Fruit fly (Drosophila melanogaster): Measurements from ENCODE around the gene dac.

dac gene

dm6 chr2L:16507682-16508269, 22.0 kb upstream of the dac start:
- TF ChIP-seq nerfin-2 (GFP tag; IDR thresholded peaks at IDR 0.05; ENCODE audit: partially characterized antibody) (0 out of 2 replicates have a peak, but pooled peaks have one; percentile 9), CG16813 (GFP tag; IDR thresholded peaks at IDR 0.05; ENCODE audit: partially characterized antibody) (peak; percentile 65), Opbp (GFP tag; IDR thresholded peaks at IDR 0.05; ENCODE audit: partially characterized antibody) (peak; percentile 66), CG34224 (GFP tag; IDR thresholded peaks at IDR 0.05; ENCODE audit: partially characterized antibody) (peak; percentile 42; the same call in 1 of the 3 replicates), pzg (GFP tag; optimal IDR thresholded peaks at IDR 0.05) (peak; percentile 62), Lhr (GFP tag; optimal IDR thresholded peaks at IDR 0.05) (peak; percentile 42), az2 (GFP tag; optimal IDR thresholded peaks at IDR 0.05) (no peak), CG10431 (GFP tag; optimal IDR thresholded peaks at IDR 0.05) (no peak), stwl (tag; optimal IDR thresholded peaks at IDR 0.05) (peak; percentile 94), Aef1 (GFP tag; IDR thresholded peaks at IDR 0.05) (no peak), Fer3 (tag; optimal IDR thresholded peaks at IDR 0.05) (no peak), BEAF-32 (GFP tag; optimal IDR thresholded peaks at IDR 0.05) (peak; percentile 73), CG10267 (tag; optimal IDR thresholded peaks at IDR 0.05) (peak; percentile 14), scrt (GFP tag; optimal IDR thresholded peaks at IDR 0.05) (peak; percentile 81), Dref (GFP tag; IDR thresholded peaks at IDR 0.05) (peak; percentile 82), insv (GFP tag; optimal IDR thresholded peaks at IDR 0.05) (no peak), Nf-YC (tag; optimal IDR thresholded peaks at IDR 0.05) (peak; percentile 9), Bgb (GFP tag; IDR thresholded peaks at IDR 0.05; ENCODE audit: partially characterized antibody) (peak; percentile 83), CG13287 (GFP tag; IDR thresholded peaks at IDR 0.05; ENCODE audit: partially characterized antibody) (peak; percentile 77), ro (GFP tag; IDR thresholded peaks at IDR 0.05) (no peak), CG1603 (tag; optimal IDR thresholded peaks at IDR 0.05) (peak; percentile 15), trem (tag; optimal IDR thresholded peaks at IDR 0.05) (peak; percentile 74), bbx (GFP tag; IDR thresholded peaks at IDR 0.05; ENCODE audit: partially characterized antibody) (peak; percentile 66), amos (GFP tag; IDR thresholded peaks at IDR 0.05; ENCODE audit: partially characterized antibody) (peak; percentile 81), CG11696 (GFP tag; IDR thresholded peaks at IDR 0.05) (peak; percentile 69), CG15514 (GFP tag; optimal IDR thresholded peaks at IDR 0.05) (peak; percentile 37), zen2 (GFP tag; IDR thresholded peaks at IDR 0.05; ENCODE audit: partially characterized antibody) (0 out of 3 replicates have a peak, but pooled peaks have one; percentile 18), CG7963 (GFP tag; IDR thresholded peaks at IDR 0.05; ENCODE audit: partially characterized antibody) (peak; percentile 24; the same call in 1 of the 3 replicates), Atf6 (GFP tag; IDR thresholded peaks at IDR 0.05) (0 out of 2 replicates have a peak, but pooled peaks have one; percentile 21), CG42726 (GFP tag; IDR thresholded peaks at IDR 0.05; ENCODE audit: partially characterized antibody) (0 out of 2 replicates have a peak, but pooled peaks have one; percentile 61), CG8765 (GFP tag; IDR thresholded peaks at IDR 0.05) (no peak), ewg (GFP tag; optimal IDR thresholded peaks at IDR 0.05) (no peak), Myb (GFP tag; optimal IDR thresholded peaks at IDR 0.05) (peak; percentile 65), gt (GFP tag; IDR thresholded peaks at IDR 0.05) (0 out of 2 replicates have a peak, but pooled peaks have one; percentile 16), chinmo (GFP tag; IDR thresholded peaks at IDR 0.05; ENCODE audit: partially characterized antibody) (peak; percentile 34; the same call in 1 of the 4 replicates), pita (GFP tag; optimal IDR thresholded peaks at IDR 0.05) (no peak), Dp (GFP tag; optimal IDR thresholded peaks at IDR 0.05) (peak; percentile 93), E2f2 (GFP tag; IDR thresholded peaks at IDR 0.05) (peak; percentile 96), CG2116 (GFP tag; optimal IDR thresholded peaks at IDR 0.05) (peak; percentile 22), CG9932 (GFP tag; IDR thresholded peaks at IDR 0.05) (no peak), CG13775 (GFP tag; optimal IDR thresholded peaks at IDR 0.05) (no peak), vnd (GFP tag; IDR thresholded peaks at IDR 0.05; ENCODE audit: partially characterized antibody) (peak; percentile 39; the same call in 1 of the 3 replicates), CTCF (GFP tag; optimal IDR thresholded peaks at IDR 0.05) (peak; percentile 61), CG12155 (GFP tag; optimal IDR thresholded peaks at IDR 0.05) (no peak), Dll (GFP tag; IDR thresholded peaks at IDR 0.05; ENCODE audit: partially characterized antibody) (peak; percentile 65), CG7786 (GFP tag; optimal IDR thresholded peaks at IDR 0.05) (no peak), knrl (GFP tag; IDR thresholded peaks at IDR 0.05; ENCODE audit: partially characterized antibody) (peak; percentile 76)

Data from whole organism, embryonic.